Fruit fly (Drosophila melanogaster) whole organism, embryonic: ENCODE measurements around the gene GstD11.
A peak's percentile ranks its signal among the peaks of the same experiment; 100 is the strongest.

Experiments
- Bgb ChIP-seq: fragments of 200-800 bp; sonication (Bioruptor generic); IDR thresholded peaks from 2 replicates; pipeline ENCODE4 v1.3.6; 2022; ENCODE audit warnings: missing biosample characterization, missing genetic modification characterization; ENCODE audit not compliant: partially characterized antibody
- CG13287 ChIP-seq: fragments of 200-800 bp; sonication (Bioruptor generic); IDR thresholded peaks from 2 replicates; pipeline ENCODE4 v1.3.6; 2022; ENCODE audit warnings: missing biosample characterization, missing genetic modification characterization; ENCODE audit not compliant: partially characterized antibody
- CG15479 ChIP-seq: fragments of 200-800 bp; sonication (Bioruptor generic); optimal IDR thresholded peaks from 3 replicates; lab custom pipeline; 2019; ENCODE audit warnings: missing biosample characterization, mild to moderate bottlenecking, missing genetic modification characterization, moderate library complexity
- CG16813 ChIP-seq: fragments of 200-800 bp; sonication (Bioruptor generic); IDR thresholded peaks from 3 replicates; pipeline ENCODE4 v1.3.6; 2022; ENCODE audit warnings: missing biosample characterization, missing genetic modification characterization; ENCODE audit not compliant: partially characterized antibody
- CG16815 ChIP-seq: fragments of 200-800 bp; sonication (Bioruptor generic); optimal IDR thresholded peaks from 3 replicates; lab custom pipeline; 2017; ENCODE audit warnings: missing biosample characterization, mild to moderate bottlenecking, missing genetic modification characterization
- CG17186 ChIP-seq: fragments of 200-800 bp; sonication (Bioruptor generic); optimal IDR thresholded peaks from 3 replicates; lab custom pipeline; 2017; ENCODE audit warnings: missing biosample characterization, missing genetic modification reagents, missing genetic modification characterization
- CG17385 ChIP-seq: fragments of 200-800 bp; sonication (Bioruptor generic); optimal IDR thresholded peaks from 3 replicates; lab custom pipeline; 2018; ENCODE audit warnings: missing biosample characterization, mild to moderate bottlenecking, missing genetic modification characterization
- CG1792 ChIP-seq: fragments of 200-800 bp; sonication (Bioruptor generic); optimal IDR thresholded peaks from 2 replicates; lab custom pipeline; 2016; ENCODE audit warnings: missing biosample characterization, missing genetic modification characterization
- CG18476 ChIP-seq: fragments of 200-800 bp; sonication (Bioruptor generic); optimal IDR thresholded peaks from 2 replicates; lab custom pipeline; 2016; ENCODE audit warnings: missing biosample characterization, mild to moderate bottlenecking, missing genetic modification characterization
- CG43689 ChIP-seq: fragments of 200-800 bp; sonication (Bioruptor generic); IDR thresholded peaks from 2 replicates; pipeline ENCODE4 v1.3.6; 2022; ENCODE audit warnings: missing biosample characterization, missing genetic modification characterization
- CG6175 ChIP-seq: fragments of 200-800 bp; sonication (Bioruptor generic); IDR thresholded peaks from 3 replicates; pipeline ENCODE4 v1.3.6; 2022; ENCODE audit warnings: missing biosample characterization, missing genetic modification characterization
- CG7745 ChIP-seq: fragments of 200-800 bp; sonication (Bioruptor generic); optimal IDR thresholded peaks from 2 replicates; lab custom pipeline; 2018; ENCODE audit warnings: missing biosample characterization, mild to moderate bottlenecking, missing genetic modification characterization, moderate library complexity
- CTCF ChIP-seq: fragments of 200-800 bp; sonication (Bioruptor generic); optimal IDR thresholded peaks from 2 replicates; lab custom pipeline; 2017; ENCODE audit warnings: missing biosample characterization, mild to moderate bottlenecking, missing genetic modification characterization, moderate library complexity
- CoRest ChIP-seq: fragments of 200-800 bp; sonication (Bioruptor generic); optimal IDR thresholded peaks from 3 replicates; lab custom pipeline; 2018; ENCODE audit warnings: missing biosample characterization, mild to moderate bottlenecking, missing genetic modification characterization, moderate library complexity
- D ChIP-seq, 2 experiments: fragments of 200-800 bp in 1 of 2; fragments of >200 bp in 1 of 2; sonication (Bioruptor generic) in 1 of 2; optimal IDR thresholded peaks; 2 replicates in 1 of 2; 3 replicates in 1 of 2; lab custom pipeline; 2017; ENCODE audit warnings: mild to moderate bottlenecking in 1 of 2, missing biosample characterization in 1 of 2, missing genetic modification characterization in 1 of 2, missing genetic modification reagents in 1 of 2
- D19A ChIP-seq: fragments of 200-800 bp; optimal IDR thresholded peaks from 3 replicates; lab custom pipeline; 2019; ENCODE audit warnings: missing biosample characterization, mild to moderate bottlenecking, missing genetic modification characterization, moderate library complexity
- Drgx ChIP-seq: fragments of 200-800 bp; sonication (Bioruptor generic); IDR thresholded peaks from 2 replicates; pipeline ENCODE4 v1.3.6; 2022; ENCODE audit warnings: missing biosample characterization, missing genetic modification characterization
- Hmx ChIP-seq: fragments of 200-800 bp; sonication (Bioruptor generic); optimal IDR thresholded peaks from 2 replicates; lab custom pipeline; 2016; ENCODE audit warnings: missing biosample characterization, missing genetic modification characterization
- Oaz ChIP-seq: fragments of 200-800 bp; sonication (Bioruptor generic); IDR thresholded peaks from 2 replicates; pipeline ENCODE4 v1.3.6; 2022; ENCODE audit warnings: missing biosample characterization, missing genetic modification characterization
- amos ChIP-seq: fragments of 200-800 bp; sonication (Bioruptor generic); IDR thresholded peaks from 2 replicates; pipeline ENCODE4 v1.3.6; 2022; ENCODE audit warnings: missing biosample characterization, missing genetic modification characterization; ENCODE audit not compliant: partially characterized antibody
- cg ChIP-seq: fragments of 200-800 bp; sonication (Bioruptor generic); optimal IDR thresholded peaks from 3 replicates; lab custom pipeline; 2019; ENCODE audit warnings: missing biosample characterization, mild to moderate bottlenecking, missing genetic modification characterization, moderate library complexity
- chm ChIP-seq: fragments of 200-800 bp; sonication (Bioruptor generic); IDR thresholded peaks from 2 replicates; pipeline ENCODE4 v1.3.6; 2022; ENCODE audit warnings: missing biosample characterization, missing genetic modification characterization
- dimm ChIP-seq: fragments of 200-800 bp; sonication (Bioruptor generic); IDR thresholded peaks from 2 replicates; pipeline ENCODE4 v1.3.6; 2022; ENCODE audit warnings: missing biosample characterization, missing genetic modification characterization
- hbn ChIP-seq: fragments of 200-800 bp; sonication (Bioruptor generic); IDR thresholded peaks from 2 replicates; pipeline ENCODE4 v1.3.6; 2022; ENCODE audit warnings: missing biosample characterization, missing genetic modification characterization; ENCODE audit not compliant: partially characterized antibody
- ind ChIP-seq: fragments of 200-800 bp; sonication (Bioruptor generic); optimal IDR thresholded peaks from 3 replicates; lab custom pipeline; 2016; ENCODE audit warnings: missing biosample characterization, missing genetic modification characterization
- knrl ChIP-seq: fragments of 200-800 bp; sonication (Bioruptor generic); IDR thresholded peaks from 3 replicates; pipeline ENCODE4 v1.3.6; 2022; ENCODE audit warnings: missing biosample characterization, missing genetic modification characterization; ENCODE audit not compliant: partially characterized antibody
- pros ChIP-seq: fragments of 200-800 bp; sonication (Bioruptor generic); optimal IDR thresholded peaks from 3 replicates; lab custom pipeline; 2019; ENCODE audit warnings: missing biosample characterization, mild to moderate bottlenecking, missing genetic modification characterization, moderate library complexity
- stwl ChIP-seq: fragments of 200-800 bp; sonication (Bioruptor generic); optimal IDR thresholded peaks from 3 replicates; lab custom pipeline; 2018; ENCODE audit warnings: missing biosample characterization, mild to moderate bottlenecking, missing genetic modification characterization, moderate library complexity
- zen ChIP-seq: fragments of 200-800 bp; sonication (Bioruptor generic); optimal IDR thresholded peaks from 3 replicates; lab custom pipeline; 2018; ENCODE audit warnings: missing biosample characterization, mild to moderate bottlenecking, missing genetic modification characterization, moderate library complexity

The GstD11 gene

DNA sequence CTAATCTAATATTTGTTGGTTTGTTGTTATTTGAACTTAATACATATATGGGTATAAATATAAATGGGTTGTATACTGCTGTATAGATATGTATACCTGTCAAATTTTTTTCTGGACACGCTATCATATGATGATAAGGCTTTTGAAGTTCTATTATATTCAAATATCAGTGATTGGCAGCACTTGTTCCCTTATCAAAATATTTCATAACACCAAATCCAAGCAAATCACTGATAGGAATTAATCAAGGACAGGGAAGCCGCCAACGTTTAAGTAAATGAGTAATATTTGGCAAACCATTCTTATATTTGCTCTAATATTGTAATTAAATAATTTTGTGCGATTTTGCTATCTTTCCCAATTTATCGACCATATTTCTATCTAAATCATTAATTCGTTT lies 3.9 kb upstream of the GstD11 start (continued):
- TF ChIP-seq CG43689 (GFP tag; lab: Robert Waterston, UW) (no peak), chm (no peak)

DNA sequence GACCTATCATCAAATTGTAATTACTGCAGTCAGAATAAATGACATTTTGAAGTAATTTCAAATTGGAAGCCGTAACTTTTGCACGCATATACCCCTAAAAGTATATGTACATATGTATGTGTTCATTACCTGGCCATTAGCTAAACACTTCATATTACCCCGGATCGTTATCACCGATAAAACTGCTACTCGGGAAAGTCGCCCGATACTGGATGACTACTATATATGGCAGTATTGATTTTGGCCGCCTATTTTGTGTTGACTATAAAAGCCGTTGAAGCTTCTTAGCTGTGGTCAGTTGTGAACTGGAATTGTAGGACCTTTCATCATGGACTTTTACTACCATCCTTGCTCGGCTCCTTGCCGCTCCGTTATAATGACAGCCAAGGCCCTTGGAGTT lies 3.4 kb upstream of the GstD11 start, which contains the start of gene GstD8:
GstD8 (plus strand) TSS at position 301 of the 400 bp plus-strand sequence.
- peak; percentile 56 for TF ChIP-seq zen (tag; lab: Kevin White, UChicago)
- no peak for TF ChIP-seq CG17385 (GFP tag; lab: Kevin White, UChicago)
- no peak for TF ChIP-seq CoRest
- TF ChIP-seq, all 482 proteins: peak for 1

DNA sequence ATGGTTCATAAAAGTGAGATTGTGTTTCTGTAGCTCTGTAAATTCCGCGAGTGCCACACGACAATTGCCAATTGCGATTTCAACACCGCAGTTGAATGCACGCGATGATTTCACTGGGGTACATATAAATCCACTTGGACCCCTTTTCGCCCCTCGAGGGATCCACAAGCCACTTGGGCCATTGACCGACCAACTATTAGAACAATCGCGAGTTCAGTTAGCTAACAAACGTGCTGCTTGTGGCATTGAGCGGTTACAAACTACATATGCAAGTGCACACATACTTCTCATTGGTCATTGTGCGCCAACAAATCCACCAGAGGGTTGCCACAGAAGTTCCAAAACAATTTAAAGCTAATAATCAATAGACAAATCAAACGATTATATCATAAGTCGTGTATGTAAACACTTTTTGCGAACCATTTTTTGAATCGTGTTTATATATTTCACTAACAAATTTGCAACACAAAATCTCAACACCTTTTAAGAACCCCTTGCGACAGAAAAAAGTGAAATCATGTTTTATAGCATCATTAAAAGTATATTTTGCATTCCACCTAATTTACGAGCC lies 1.9 kb upstream of the GstD11 start:
- TF ChIP-seq CG16815 (no peak), CG18476 (GFP tag; lab: Kevin White, UChicago) (peak; percentile 79), CG1792 (no peak), Drgx (peak; percentile 55)

DNA sequence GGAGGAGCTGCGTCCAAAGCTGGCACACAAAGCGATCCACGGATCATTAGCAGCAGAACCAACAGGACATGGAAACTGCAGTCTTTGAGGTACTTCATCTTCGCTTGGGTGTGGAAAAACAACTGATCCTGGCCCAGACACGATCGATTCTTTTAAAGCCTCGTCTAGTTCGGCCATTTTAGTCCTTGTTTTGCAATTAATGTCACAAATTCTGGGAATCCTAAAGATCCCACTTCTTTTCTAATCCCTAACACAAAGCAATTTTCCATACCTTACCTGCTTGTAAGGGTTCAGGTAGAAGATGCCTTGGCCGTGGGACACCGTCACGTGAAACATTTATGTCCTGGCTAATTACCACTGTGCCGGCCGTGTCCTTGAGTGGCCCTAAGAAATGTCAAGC lies 573 bp upstream of the GstD11 start, which contains the start of gene CG10035:
CG10035 (minus strand) TSS at position 129 of the 400 bp plus-strand sequence.
- TF ChIP-seq CG15479 (peak; percentile 20), pros (GFP tag; lab: Kevin White, UChicago) (peak; percentile 12), hbn (GFP tag; lab: Robert Waterston, UW) (no peak), zen (tag; lab: Kevin White, UChicago) (peak; percentile 98), D (optimal IDR thresholded peaks at IDR 0.05; lab: Kevin White, UChicago) (peak; percentile 55), D (GFP tag; optimal IDR thresholded peaks at IDR 0.05; lab: Kevin White, UChicago) (no peak)

DNA sequence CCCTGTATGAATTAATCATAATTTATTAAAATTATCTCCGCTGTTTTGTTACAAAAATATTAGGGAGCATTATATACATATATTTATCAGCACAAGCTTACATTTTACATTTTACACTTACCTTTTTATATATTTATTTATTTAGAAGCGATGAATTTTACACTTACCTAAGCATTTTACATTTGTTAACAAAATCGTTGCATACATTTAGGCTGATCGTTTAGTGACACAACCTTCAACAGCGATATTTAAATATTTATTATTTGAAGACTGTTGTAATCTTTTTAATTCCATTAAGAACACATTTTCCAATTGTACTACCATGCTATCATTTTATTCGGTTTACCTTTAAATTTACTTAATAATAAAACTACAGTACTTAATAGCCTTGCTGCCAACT lies 648 bp downstream of the GstD11 start:
- TF ChIP-seq CG16813 (peak; percentile 31; the same call in 1 of the 3 replicates), CG13287 (GFP tag; lab: Robert Waterston, UW) (peak; percentile 21; the same call in 1 of the 2 replicates), ind (no peak), CG17186 (GFP tag; lab: Kevin White, UChicago) (no peak), stwl (tag; lab: Kevin White, UChicago) (peak; percentile 39), knrl (GFP tag; lab: Robert Waterston, UW) (peak; percentile 27; the same call in 1 of the 3 replicates), Bgb (GFP tag; lab: Robert Waterston, UW) (peak; percentile 20; the same call in 1 of the 2 replicates), CG7745 (tag; lab: Kevin White, UChicago) (no peak), Oaz (no peak), cg (GFP tag; lab: Kevin White, UChicago) (no peak), amos (GFP tag; lab: Robert Waterston, UW) (peak; percentile 60), CTCF (GFP tag; lab: Kevin White, UChicago) (peak; percentile 71), dimm (GFP tag; lab: Robert Waterston, UW) (no peak)
- TF ChIP-seq, all 482 proteins: peak for 7

DNA sequence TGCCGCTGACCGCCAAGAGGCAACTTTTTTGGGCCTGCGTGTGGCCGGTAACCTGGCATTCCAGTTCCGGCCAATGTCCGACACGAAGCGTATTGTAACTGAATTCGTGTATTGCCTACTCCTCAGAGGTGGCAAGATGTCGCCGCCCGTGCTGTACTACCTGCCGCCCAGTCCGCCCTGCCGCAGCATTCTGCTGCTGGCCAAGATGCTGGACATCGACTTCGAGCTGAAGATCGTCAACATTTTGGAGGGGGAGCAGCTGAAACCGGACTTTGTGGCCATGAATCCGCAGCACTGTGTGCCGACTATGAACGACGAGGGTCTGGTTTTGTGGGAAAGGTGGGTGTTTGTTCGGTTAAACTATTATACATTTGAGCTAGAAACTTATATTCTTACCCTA lies 1.1 kb downstream of the GstD11 start:
- TF ChIP-seq CG6175 (GFP tag; lab: Robert Waterston, UW), result peak; percentile 75; the same call in 1 of the 3 replicates
- 0 out of 2 replicates have a peak, but pooled peaks have one; percentile 24 for TF ChIP-seq Drgx
- no peak for TF ChIP-seq Hmx (GFP tag; lab: Kevin White, UChicago)
- TF ChIP-seq D19A (tag; lab: Kevin White, UChicago), result no peak
